Worm (Caenorhabditis elegans) whole organism, L1 larva: ENCODE results near the gene ogdh-1.

ENCODE experiments used
- efl-1 ChIP-seq, 4 experiments: fragments of 150-350 bp; optimal IDR thresholded peaks in 3 of 4; peaks in 1 of 4; 1 replicate in 1 of 4; 2 replicates in 3 of 4; lab custom pipeline; 2014; ENCODE audit warnings: missing biosample characterization in 2 of 4, missing genetic modification characterization in 2 of 4, missing genetic modification reagents in 2 of 4
- egl-27 ChIP-seq, 2 experiments: fragments of 150-350 bp in 1 of 2; sonication (generic microtip); optimal IDR thresholded peaks; 3 replicates each; lab custom pipeline; 2017 to 2018; ENCODE audit warnings: missing biosample characterization in 2 of 2, missing genetic modification characterization in 2 of 2, missing genetic modification reagents in 2 of 2
- elt-2 ChIP-seq: sonication (generic microtip); optimal IDR thresholded peaks from 2 replicates; lab custom pipeline; 2016; ENCODE audit warnings: missing genetic modification characterization, mild to moderate bottlenecking, inconsistent platforms, missing compliant biosample characterization, missing genetic modification reagents
- lin-15B ChIP-seq: fragments of 150-350 bp; sonication (generic microtip); optimal IDR thresholded peaks from 3 replicates; lab custom pipeline; 2014; ENCODE audit warnings: missing biosample characterization, missing genetic modification characterization
- mdl-1 ChIP-seq, 2 experiments: fragments of 150-350 bp; optimal IDR thresholded peaks; 2 replicates each; lab custom pipeline; 2014 to 2017; ENCODE audit warnings: missing biosample characterization in 2 of 2, missing genetic modification characterization in 2 of 2, inconsistent platforms in 1 of 2
- nhr-12 ChIP-seq: sonication (generic microtip); optimal IDR thresholded peaks from 2 replicates; lab custom pipeline; 2017; ENCODE audit warnings: missing biosample characterization, missing genetic modification characterization
- nhr-76 ChIP-seq: sonication (generic microtip); optimal IDR thresholded peaks from 2 replicates; lab custom pipeline; 2017; ENCODE audit warnings: missing biosample characterization, missing genetic modification characterization
- nhr-85 ChIP-seq: sonication (generic microtip); peaks from one replicate; lab custom pipeline; 2016; ENCODE audit warnings: missing genetic modification characterization, inconsistent platforms, missing compliant biosample characterization
- rnt-1 ChIP-seq: sonication (generic microtip); optimal IDR thresholded peaks from 2 replicates; lab custom pipeline; 2016; ENCODE audit warnings: mild to moderate bottlenecking, missing genetic modification characterization, moderate library complexity, missing compliant biosample characterization
- tbx-2 ChIP-seq: sonication (generic microtip); optimal IDR thresholded peaks from 2 replicates; lab custom pipeline; 2016; ENCODE audit warnings: missing genetic modification characterization, missing compliant biosample characterization
- unc-86 ChIP-seq: sonication (generic microtip); optimal IDR thresholded peaks from 2 replicates; lab custom pipeline; 2016; ENCODE audit warnings: missing genetic modification characterization, missing compliant biosample characterization

DNA sequence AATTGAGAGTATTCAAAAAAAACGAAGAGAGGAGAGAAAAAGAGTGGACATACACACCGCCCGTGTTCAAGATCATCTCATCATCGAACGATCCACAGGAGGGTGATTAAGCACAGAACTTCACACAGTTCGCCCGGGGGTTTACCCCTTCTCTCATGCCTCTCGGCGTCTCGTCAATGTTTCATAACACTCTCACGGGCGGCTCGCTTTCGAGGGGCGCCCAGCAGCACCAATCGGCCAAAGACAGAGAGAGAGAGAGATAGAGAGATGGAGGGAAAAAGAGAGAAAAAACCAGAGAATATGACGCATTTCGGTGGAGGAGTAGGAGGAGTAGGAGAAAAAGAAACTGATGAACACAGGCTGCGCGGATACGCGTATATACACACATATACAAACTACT is 1.4 kb upstream of the ogdh-1 start:
- TF ChIP-seq rnt-1 (tag; lab: Kevin White, UChicago) (peak; percentile 81), nhr-12 (no peak), elt-2 (tag; lab: Kevin White, UChicago) (peak; percentile 3), efl-1 (optimal IDR thresholded peaks at IDR 0.05; lab: Kevin White, UChicago) (peak; percentile 47 to 59), efl-1 (GFP tag; optimal IDR thresholded peaks at IDR 0.05 in 1 of 2; lab: Kevin White, UChicago) (peak in 1 of 2 experiments; percentile 37), nhr-76 (no peak), mdl-1 (tag; optimal IDR thresholded peaks at IDR 0.05; lab: Kevin White, UChicago) (peak in 1 of 2 experiments; percentile 42), tbx-2 (peak; percentile 61), egl-27 (tag; optimal IDR thresholded peaks at IDR 0.05; lab: Kevin White, UChicago) (no peak), lin-15B (tag; lab: Kevin White, UChicago) (peak; percentile 47), unc-86 (tag; lab: Kevin White, UChicago) (no peak), nhr-85 (tag; lab: Kevin White, UChicago) (no peak)
